Worm (Caenorhabditis elegans): ENCODE data around the gene ing-3.

The ing-3 gene

ce11 chrII:13896279-13896774 is 20.5 kb downstream of the ing-3 start:
- TF ChIP-seq elt-4 (tag; optimal IDR thresholded peaks at IDR 0.05) (peak; percentile 84), F13H6.1 (tag; optimal IDR thresholded peaks at IDR 0.05) (no peak), ceh-30 (tag; optimal IDR thresholded peaks at IDR 0.05) (no peak)

- TF ChIP-seq ceh-48 (tag; optimal IDR thresholded peaks at IDR 0.05) (peak; percentile 20), ttx-3 (tag; optimal IDR thresholded peaks at IDR 0.05) (no peak), ceh-9 (tag; optimal IDR thresholded peaks at IDR 0.05) (no peak), eyg-1 (tag; optimal IDR thresholded peaks at IDR 0.05) (no peak)
These were observed 23.9 kb downstream of the ing-3 start for ce11 chrII:13899777-13900176.

DNA sequence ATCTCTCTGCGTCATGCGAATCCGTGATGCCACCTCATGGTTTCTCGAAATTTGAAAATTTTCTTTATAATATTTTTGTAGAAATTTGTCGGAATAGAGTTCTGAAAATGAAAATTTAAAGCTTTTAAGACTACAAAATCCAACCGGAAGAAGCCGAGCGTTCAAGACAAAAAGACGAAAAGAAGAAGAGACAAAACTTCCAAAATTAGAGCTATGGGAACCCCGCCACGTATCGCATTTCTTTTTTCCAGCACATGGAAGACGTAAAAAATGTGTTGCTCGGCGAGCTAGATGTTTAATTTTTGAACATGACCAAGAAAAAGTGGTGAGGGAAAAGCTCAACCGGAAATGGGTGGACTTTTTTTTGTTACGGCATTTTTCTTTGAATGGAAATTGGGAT is 26.2 kb downstream of the ing-3 start, which contains the start of gene W02B8.1:
Gene W02B8.1 (minus strand): TSS at position 101 of the 400 bp plus-strand sequence.
- TF ChIP-seq unc-3 (GFP tag; conservative IDR thresholded peaks at IDR 0.05): no peak
- no peak for TF ChIP-seq unc-3 (tag; optimal IDR thresholded peaks at IDR 0.05)
- TF ChIP-seq eyg-1 (tag; optimal IDR thresholded peaks at IDR 0.05): no peak

DNA sequence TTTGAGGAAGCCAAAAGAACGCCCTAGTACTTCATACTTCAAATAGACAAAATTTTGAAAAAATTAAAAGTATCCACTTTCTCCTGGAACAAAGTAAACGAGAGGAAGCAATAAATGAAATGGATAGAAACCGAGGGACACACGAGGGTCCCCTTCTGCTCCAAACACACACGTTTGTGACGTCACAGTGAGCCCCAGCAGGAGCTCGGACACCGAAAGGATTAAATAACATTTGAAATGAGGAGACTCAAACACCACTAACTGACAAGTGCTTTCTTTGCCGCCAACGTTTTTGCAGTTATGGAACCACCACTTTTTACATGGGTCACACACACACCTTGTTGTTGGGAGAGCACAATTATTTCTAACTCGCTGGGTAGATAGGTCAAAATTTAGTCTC is 27.6 kb downstream of the ing-3 start:
- TF ChIP-seq ceh-34 (tag; optimal IDR thresholded peaks at IDR 0.05) (peak; percentile 25), hlh-15 (tag; optimal IDR thresholded peaks at IDR 0.05) (no peak)

- peak; percentile 8 for TF ChIP-seq dve-1 (tag; optimal IDR thresholded peaks at IDR 0.05)
These were observed 29.7 kb downstream of the ing-3 start for ce11 chrII:13905556-13905955.

- TF ChIP-seq pat-9 (tag; optimal IDR thresholded peaks at IDR 0.05): no peak
- TF ChIP-seq nfya-1 (tag; optimal IDR thresholded peaks at IDR 0.05): peak; percentile 55
These were observed 31.8 kb downstream of the ing-3 start for ce11 chrII:13907615-13908014.

DNA sequence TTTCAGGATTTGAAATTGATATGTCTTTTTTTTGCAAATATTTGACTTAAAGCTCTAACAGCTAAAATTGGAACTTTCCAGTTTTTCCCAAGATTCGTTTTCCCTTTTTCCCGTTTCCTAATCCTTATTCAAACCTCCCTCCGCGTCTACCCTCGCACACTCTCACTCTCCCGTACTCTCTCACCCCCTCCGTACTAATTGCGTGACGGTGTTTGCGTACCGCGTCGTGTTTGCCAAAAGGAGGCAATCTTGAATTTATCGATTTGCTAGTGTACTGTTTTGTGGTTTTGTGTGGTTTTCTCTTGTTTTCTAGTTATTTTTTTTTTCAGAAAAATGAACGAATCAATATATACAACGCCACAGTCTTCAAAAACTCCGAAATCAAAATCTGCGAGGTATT is 32.8 kb downstream of the ing-3 start, which contains the start of gene citk-1:
Gene citk-1 (plus strand): TSS at position 323 of the 400 bp plus-strand sequence.
- TF ChIP-seq ceh-31 (tag; optimal IDR thresholded peaks at IDR 0.05) (peak; percentile 65), ceh-14 (tag; optimal IDR thresholded peaks at IDR 0.05) (peak; percentile 57), C38D4.7 (GFP tag; optimal IDR thresholded peaks at IDR 0.05) (no peak), sox-4 (tag; optimal IDR thresholded peaks at IDR 0.05) (peak; percentile 6), ref-2 (tag; optimal IDR thresholded peaks at IDR 0.05) (peak; percentile 57), nhr-11 (tag; optimal IDR thresholded peaks at IDR 0.05) (no peak), che-1 (tag; optimal IDR thresholded peaks at IDR 0.05) (no peak), unc-3 (GFP tag; conservative IDR thresholded peaks at IDR 0.05) (0 out of 2 replicates have a peak, but pooled peaks have one; percentile 47), unc-3 (tag; optimal IDR thresholded peaks at IDR 0.05) (no peak), Y22D7AL.16 (tag; optimal IDR thresholded peaks at IDR 0.05) (no peak), hlh-30 (tag; optimal IDR thresholded peaks at IDR 0.05; ENCODE audit: insufficient read depth) (peak; percentile 24), unc-42 (tag; optimal IDR thresholded peaks at IDR 0.05) (peak; percentile 69), mec-3 (tag; optimal IDR thresholded peaks at IDR 0.05; ENCODE audit: borderline replicate concordance) (no peak), rnt-1 (tag; optimal IDR thresholded peaks at IDR 0.05) (peak; percentile 55), gmeb-2 (tag; optimal IDR thresholded peaks at IDR 0.05) (no peak), dmd-4 (tag; optimal IDR thresholded peaks at IDR 0.05; ENCODE audit: borderline replicate concordance) (no peak), elt-2 (tag; optimal IDR thresholded peaks at IDR 0.05) (no peak), tbx-7 (tag; optimal IDR thresholded peaks at IDR 0.05) (no peak), ceh-48 (tag; optimal IDR thresholded peaks at IDR 0.05) (peak; percentile 71), ceh-22 (tag; optimal IDR thresholded peaks at IDR 0.05) (no peak), T23F11.4 (GFP tag; optimal IDR thresholded peaks at IDR 0.05) (no peak), tbx-2 (tag; optimal IDR thresholded peaks at IDR 0.05) (peak; percentile 52), ceh-34 (tag; optimal IDR thresholded peaks at IDR 0.05) (peak; percentile 22), eyg-1 (tag; optimal IDR thresholded peaks at IDR 0.05) (no peak), hlh-6 (tag; optimal IDR thresholded peaks at IDR 0.05) (peak; percentile 20), nfya-1 (tag; optimal IDR thresholded peaks at IDR 0.05) (peak; percentile 78), elt-4 (tag; optimal IDR thresholded peaks at IDR 0.05) (no peak), ceh-30 (tag; optimal IDR thresholded peaks at IDR 0.05) (no peak), ceh-18 (tag; optimal IDR thresholded peaks at IDR 0.05) (peak; percentile 65), dve-1 (tag; optimal IDR thresholded peaks at IDR 0.05) (peak; percentile 9), ceh-2 (tag; optimal IDR thresholded peaks at IDR 0.05) (peak; percentile 19)
